Worm (Caenorhabditis elegans) whole organism, L3 larva: Measurements from ENCODE around the gene F45E1.2.

Source experiments
- elt-1 ChIP-seq: fragments of 150-350 bp; optimal IDR thresholded peaks from 2 replicates; lab custom pipeline; 2014; ENCODE audit warnings: missing biosample characterization, missing genetic modification characterization
- jun-1 ChIP-seq: fragments of 150-350 bp; optimal IDR thresholded peaks from 2 replicates; lab custom pipeline; 2014; ENCODE audit warnings: missing biosample characterization, missing genetic modification reagents, missing genetic modification characterization
- nfya-1 ChIP-seq: sonication (generic microtip); optimal IDR thresholded peaks from 2 replicates; lab custom pipeline; 2017; ENCODE audit warnings: missing genetic modification characterization, mild to moderate bottlenecking, missing compliant biosample characterization, antibody characterized with exemption, moderate library complexity; ENCODE audit not compliant: insufficient read depth
- nhr-77 ChIP-seq: fragments of 150-350 bp; optimal IDR thresholded peaks from 2 replicates; lab custom pipeline; 2014; ENCODE audit warnings: missing biosample characterization, missing genetic modification characterization
- unc-62 ChIP-seq: fragments of 150-350 bp; sonication (generic microtip); optimal IDR thresholded peaks from 4 replicates; lab custom pipeline; 2014; ENCODE audit warnings: missing biosample characterization, missing genetic modification reagents, missing genetic modification characterization

ce11 chrX:8052055-8052454, 48.5 kb downstream of the F45E1.2 start:
- no peak for TF ChIP-seq jun-1
- TF ChIP-seq nhr-77 (tag; lab: Kevin White, UChicago), result no peak
- no peak for TF ChIP-seq unc-62 (GFP tag; lab: Kevin White, UChicago)
- no peak for TF ChIP-seq nfya-1 (tag; lab: Kevin White, UChicago)
- no peak for TF ChIP-seq elt-1 (tag; lab: Kevin White, UChicago)
